Fruit fly (Drosophila melanogaster) whole organism, embryonic: Measurements from ENCODE around the gene CG15247.
A peak's percentile ranks its signal among the peaks of the same experiment; 100 is the strongest.

Experiments used
- Abd-B ChIP-seq: fragments of 200-800 bp; sonication (Bioruptor generic); optimal IDR thresholded peaks from 2 replicates; lab custom pipeline; 2018; ENCODE audit warnings: missing biosample characterization, mild to moderate bottlenecking, missing genetic modification characterization, moderate library complexity
- BtbVII ChIP-seq: fragments of 200-800 bp; sonication (Bioruptor generic); optimal IDR thresholded peaks from 3 replicates; lab custom pipeline; 2017; ENCODE audit warnings: missing biosample characterization, mild to moderate bottlenecking, missing genetic modification characterization
- CG10366 ChIP-seq: fragments of 200-800 bp; sonication (Bioruptor generic); IDR thresholded peaks from 2 replicates; pipeline ENCODE4 v1.3.6; 2022; ENCODE audit warnings: missing biosample characterization, missing genetic modification characterization
- CG13287 ChIP-seq: fragments of 200-800 bp; sonication (Bioruptor generic); IDR thresholded peaks from 2 replicates; pipeline ENCODE4 v1.3.6; 2022; ENCODE audit warnings: missing biosample characterization, missing genetic modification characterization; ENCODE audit not compliant: partially characterized antibody
- CG13624 ChIP-seq: fragments of 200-800 bp; sonication (Bioruptor generic); optimal IDR thresholded peaks from 2 replicates; lab custom pipeline; 2016; ENCODE audit warnings: missing biosample characterization, missing genetic modification characterization
- CG14014 ChIP-seq: fragments of 200-800 bp; sonication (Bioruptor generic); IDR thresholded peaks from 2 replicates; pipeline ENCODE4 v1.3.6; 2022; ENCODE audit warnings: missing biosample characterization, missing genetic modification characterization
- CG14441 ChIP-seq: fragments of 200-800 bp; sonication (Bioruptor generic); IDR thresholded peaks from 2 replicates; pipeline ENCODE4 v1.3.6; 2022; ENCODE audit warnings: missing biosample characterization, missing genetic modification characterization
- CG14667 ChIP-seq: fragments of 200-800 bp; sonication (Bioruptor generic); IDR thresholded peaks from 2 replicates; pipeline ENCODE4 v1.3.6; 2022; ENCODE audit warnings: missing biosample characterization, missing genetic modification characterization
- CG15269 ChIP-seq: fragments of 200-800 bp; sonication (Bioruptor generic); optimal IDR thresholded peaks from 2 replicates; lab custom pipeline; 2018; ENCODE audit warnings: missing biosample characterization, mild to moderate bottlenecking, missing genetic modification characterization, moderate library complexity
- CG15514 ChIP-seq: fragments of 200-800 bp; sonication (Bioruptor generic); optimal IDR thresholded peaks from 3 replicates; lab custom pipeline; 2017; ENCODE audit warnings: missing biosample characterization, missing genetic modification characterization, mild to moderate bottlenecking, moderate library complexity, missing genetic modification reagents
- CG1602 ChIP-seq: fragments of 200-800 bp; sonication (Bioruptor generic); optimal IDR thresholded peaks from 3 replicates; lab custom pipeline; 2016; ENCODE audit warnings: missing biosample characterization, missing genetic modification characterization
- CG17328 ChIP-seq: fragments of 200-800 bp; sonication (Bioruptor generic); IDR thresholded peaks from 2 replicates; pipeline ENCODE4 v1.3.6; 2022; ENCODE audit warnings: missing biosample characterization, missing genetic modification characterization
- CG17361 ChIP-seq: fragments of 200-800 bp; sonication (Bioruptor generic); IDR thresholded peaks from 3 replicates; pipeline ENCODE4 v1.3.6; 2022; ENCODE audit warnings: missing biosample characterization, missing genetic modification characterization
- CG18262 ChIP-seq: fragments of 200-800 bp; optimal IDR thresholded peaks from 3 replicates; lab custom pipeline; 2019; ENCODE audit warnings: missing biosample characterization, mild to moderate bottlenecking, missing genetic modification characterization, moderate library complexity
- CG31224 ChIP-seq: fragments of 200-800 bp; sonication (Bioruptor generic); IDR thresholded peaks from 2 replicates; pipeline ENCODE4 v1.3.6; 2022; ENCODE audit warnings: missing biosample characterization, missing genetic modification characterization
- CG31441 ChIP-seq: fragments of 200-800 bp; sonication (Bioruptor generic); IDR thresholded peaks from 2 replicates; pipeline ENCODE4 v1.3.6; 2022; ENCODE audit warnings: missing biosample characterization, missing genetic modification characterization
- CG32532 ChIP-seq: fragments of 200-800 bp; sonication (Bioruptor generic); IDR thresholded peaks from 2 replicates; pipeline ENCODE4 v1.3.6; 2022; ENCODE audit warnings: missing biosample characterization, missing genetic modification characterization
- CG32767 ChIP-seq: fragments of 200-800 bp; sonication (Bioruptor generic); IDR thresholded peaks from 2 replicates; pipeline ENCODE4 v1.3.6; 2022; ENCODE audit warnings: missing biosample characterization, missing genetic modification characterization
- CG4404 ChIP-seq: fragments of 200-800 bp; sonication (Bioruptor generic); IDR thresholded peaks from 2 replicates; pipeline ENCODE4 v1.3.6; 2022; ENCODE audit warnings: missing biosample characterization, missing genetic modification characterization
- CG7271 ChIP-seq: fragments of 200-800 bp; sonication (Bioruptor generic); optimal IDR thresholded peaks from 2 replicates; lab custom pipeline; 2018; ENCODE audit warnings: missing biosample characterization, mild to moderate bottlenecking, missing genetic modification characterization, moderate library complexity
- CG7357 ChIP-seq: fragments of 200-800 bp; sonication (Bioruptor generic); IDR thresholded peaks from 3 replicates; pipeline ENCODE4 v1.3.6; 2022; ENCODE audit warnings: missing biosample characterization, missing genetic modification characterization
- CG7786 ChIP-seq: fragments of 200-800 bp; sonication (Bioruptor generic); optimal IDR thresholded peaks from 2 replicates; lab custom pipeline; 2016; ENCODE audit warnings: missing biosample characterization, missing genetic modification characterization
- CG7963 ChIP-seq: fragments of 200-800 bp; sonication (Bioruptor generic); IDR thresholded peaks from 3 replicates; pipeline ENCODE4 v1.3.6; 2022; ENCODE audit warnings: missing biosample characterization, missing genetic modification characterization; ENCODE audit not compliant: partially characterized antibody
- CG9932 ChIP-seq: fragments of 200-800 bp; sonication (Bioruptor generic); IDR thresholded peaks from 2 replicates; pipeline ENCODE4 v1.3.6; 2022; ENCODE audit warnings: missing biosample characterization, missing genetic modification characterization
- Deaf1 ChIP-seq: fragments of 200-800 bp; optimal IDR thresholded peaks from 3 replicates; lab custom pipeline; 2019; ENCODE audit warnings: missing biosample characterization, mild to moderate bottlenecking, missing genetic modification characterization, moderate library complexity
- Drgx ChIP-seq: fragments of 200-800 bp; sonication (Bioruptor generic); IDR thresholded peaks from 2 replicates; pipeline ENCODE4 v1.3.6; 2022; ENCODE audit warnings: missing biosample characterization, missing genetic modification characterization
- Fer3 ChIP-seq: fragments of 200-800 bp; sonication (Bioruptor generic); optimal IDR thresholded peaks from 2 replicates; lab custom pipeline; 2018; ENCODE audit warnings: missing biosample characterization, mild to moderate bottlenecking, missing genetic modification characterization, moderate library complexity
- Gug ChIP-seq: fragments of 200-800 bp; sonication (Bioruptor generic); IDR thresholded peaks from 4 replicates; pipeline ENCODE4 v1.3.6; 2022; ENCODE audit warnings: missing biosample characterization, missing genetic modification characterization
- Spps ChIP-seq: fragments of 200-800 bp; sonication (Bioruptor generic); optimal IDR thresholded peaks from 2 replicates; lab custom pipeline; 2018; ENCODE audit warnings: missing biosample characterization, mild to moderate bottlenecking, missing genetic modification characterization
- Xbp1 ChIP-seq: fragments of 200-800 bp; sonication (Bioruptor generic); optimal IDR thresholded peaks from 3 replicates; lab custom pipeline; 2016; ENCODE audit warnings: missing biosample characterization, mild to moderate bottlenecking, missing genetic modification characterization
- al ChIP-seq: fragments of 200-800 bp; sonication (Bioruptor generic); IDR thresholded peaks from 2 replicates; pipeline ENCODE4 v1.3.6; 2022; ENCODE audit warnings: missing biosample characterization, missing genetic modification characterization
- amos ChIP-seq: fragments of 200-800 bp; sonication (Bioruptor generic); IDR thresholded peaks from 2 replicates; pipeline ENCODE4 v1.3.6; 2022; ENCODE audit warnings: missing biosample characterization, missing genetic modification characterization; ENCODE audit not compliant: partially characterized antibody
- ase ChIP-seq: fragments of 200-800 bp; sonication (Bioruptor generic); IDR thresholded peaks from 3 replicates; pipeline ENCODE4 v1.3.6; 2022; ENCODE audit warnings: missing biosample characterization, missing genetic modification characterization
- caup ChIP-seq: fragments of 200-800 bp; sonication (Bioruptor generic); optimal IDR thresholded peaks from 3 replicates; lab custom pipeline; 2017; ENCODE audit warnings: missing biosample characterization, mild to moderate bottlenecking, missing genetic modification characterization, moderate library complexity; ENCODE audit not compliant: severe bottlenecking
- chif ChIP-seq, 2 experiments: fragments of 200-800 bp; sonication (Bioruptor generic); optimal IDR thresholded peaks; 3 replicates each; lab custom pipeline; 2016; ENCODE audit warnings: missing biosample characterization in 2 of 2, missing genetic modification characterization in 2 of 2
- ci ChIP-seq: fragments of 200-800 bp; sonication (Bioruptor generic); IDR thresholded peaks from 3 replicates; pipeline ENCODE4 v1.3.6; 2022; ENCODE audit warnings: missing biosample characterization, missing genetic modification characterization
- dimm ChIP-seq: fragments of 200-800 bp; sonication (Bioruptor generic); IDR thresholded peaks from 2 replicates; pipeline ENCODE4 v1.3.6; 2022; ENCODE audit warnings: missing biosample characterization, missing genetic modification characterization
- dpn ChIP-seq, 2 experiments: fragments of 200-800 bp; sonication (Bioruptor generic); optimal IDR thresholded peaks; 3 replicates each; lab custom pipeline; 2016; ENCODE audit warnings: missing biosample characterization in 2 of 2, missing genetic modification characterization in 2 of 2
- gce ChIP-seq: fragments of 200-800 bp; sonication (Bioruptor generic); IDR thresholded peaks from 3 replicates; pipeline ENCODE4 v1.3.6; 2022; ENCODE audit warnings: missing biosample characterization, missing genetic modification characterization
- grau ChIP-seq: fragments of 200-800 bp; optimal IDR thresholded peaks from 3 replicates; lab custom pipeline; 2019; ENCODE audit warnings: missing biosample characterization, mild to moderate bottlenecking, missing genetic modification characterization, moderate library complexity
- gsb-n ChIP-seq: fragments of 200-800 bp; sonication (Bioruptor generic); optimal IDR thresholded peaks from 3 replicates; lab custom pipeline; 2018; ENCODE audit warnings: missing biosample characterization, mild to moderate bottlenecking, missing genetic modification characterization
- mam ChIP-seq: fragments of 200-800 bp; sonication (Bioruptor generic); optimal IDR thresholded peaks from 3 replicates; lab custom pipeline; 2016; ENCODE audit warnings: missing biosample characterization, missing genetic modification characterization
- otp ChIP-seq: fragments of 200-800 bp; sonication (Bioruptor generic); IDR thresholded peaks from 3 replicates; pipeline ENCODE4, ENCODE4 v1.3.6; 2022; ENCODE audit warnings: missing biosample characterization, missing genetic modification characterization
- pnt ChIP-seq: fragments of 200-800 bp; sonication (Bioruptor generic); optimal IDR thresholded peaks from 3 replicates; lab custom pipeline; 2016; ENCODE audit warnings: missing biosample characterization, missing genetic modification characterization
- ranshi ChIP-seq: fragments of 200-800 bp; sonication (Bioruptor generic); IDR thresholded peaks from 2 replicates; pipeline ENCODE4 v1.3.6; 2022; ENCODE audit warnings: missing biosample characterization, missing genetic modification characterization
- rib ChIP-seq: fragments of 200-800 bp; sonication (Bioruptor generic); IDR thresholded peaks from 2 replicates; pipeline ENCODE4 v1.3.6; 2022; ENCODE audit warnings: missing biosample characterization, missing genetic modification characterization
- row ChIP-seq: fragments of 200-800 bp; sonication (Bioruptor generic); IDR thresholded peaks from 3 replicates; pipeline ENCODE4 v1.3.6; 2022; ENCODE audit warnings: missing biosample characterization, missing genetic modification characterization
- sens-2 ChIP-seq: fragments of 200-800 bp; sonication (Bioruptor generic); IDR thresholded peaks from 2 replicates; pipeline ENCODE4 v1.3.6; 2022; ENCODE audit warnings: missing biosample characterization, missing genetic modification characterization
- sim ChIP-seq: fragments of 200-800 bp; sonication (Bioruptor generic); IDR thresholded peaks from 2 replicates; pipeline ENCODE4 v1.3.6; 2022; ENCODE audit warnings: missing biosample characterization, missing genetic modification characterization
- so ChIP-seq: fragments of 200-800 bp; sonication (Bioruptor generic); IDR thresholded peaks from 3 replicates; pipeline ENCODE4 v1.3.6; 2022; ENCODE audit warnings: missing biosample characterization, missing genetic modification characterization

Gene CG15247

DNA sequence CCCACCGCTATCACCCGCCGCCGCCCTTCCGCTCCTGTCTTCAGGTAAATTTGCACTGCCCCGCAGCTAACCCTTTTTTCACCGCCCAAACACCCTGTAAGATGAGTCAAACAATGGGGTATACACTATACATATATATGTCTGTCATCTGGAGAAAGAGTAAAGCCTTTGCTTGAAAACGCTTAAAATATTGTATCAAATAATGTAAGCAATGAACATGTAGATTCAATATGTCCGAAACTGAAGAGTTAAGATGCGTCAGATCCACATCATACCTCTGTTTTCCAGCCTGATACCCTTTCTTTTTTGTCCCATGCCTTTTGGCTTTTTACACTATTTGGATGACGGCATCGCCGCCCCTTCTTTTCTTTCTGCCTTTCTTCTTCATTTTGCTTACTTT lies 16.4 kb upstream of the CG15247 start (continued):
- TF ChIP-seq CG7963 (GFP tag; lab: Robert Waterston, UW): no peak
- TF ChIP-seq dpn (GFP tag; optimal IDR thresholded peaks at IDR 0.05; lab: Kevin White, UChicago): peak; percentile 1 to 29
- TF ChIP-seq Abd-B: peak; percentile 19
- TF ChIP-seq Drgx (GFP tag; lab: Robert Waterston, UW): 0 out of 2 replicates have a peak, but pooled peaks have one; percentile 28
- peak; percentile 4 for TF ChIP-seq CG18262 (tag; lab: Kevin White, UChicago)
- TF ChIP-seq chif (GFP tag; optimal IDR thresholded peaks at IDR 0.05; lab: Kevin White, UChicago): peak; percentile 15 to 19
- no peak for TF ChIP-seq Deaf1
- peak; percentile 34 for TF ChIP-seq Fer3 (tag; lab: Kevin White, UChicago)
- no peak for TF ChIP-seq gsb-n (tag; lab: Kevin White, UChicago)
- TF ChIP-seq rib: no peak
- TF ChIP-seq CG17328 (GFP tag; lab: Robert Waterston, UW): 0 out of 2 replicates have a peak, but pooled peaks have one; percentile 10
- TF ChIP-seq al (GFP tag; lab: Robert Waterston, UW): 0 out of 2 replicates have a peak, but pooled peaks have one; percentile 30
- TF ChIP-seq dimm (GFP tag; lab: Robert Waterston, UW): 0 out of 2 replicates have a peak, but pooled peaks have one; percentile 30
- TF ChIP-seq CG13624 (GFP tag; lab: Kevin White, UChicago): no peak
- TF ChIP-seq CG7786: peak; percentile 24
- TF ChIP-seq pnt: peak; percentile 26
- 0 out of 2 replicates have a peak, but pooled peaks have one; percentile 19 for TF ChIP-seq CG14667 (GFP tag; lab: Robert Waterston, UW)
- peak; percentile 42; the same call in 1 of the 4 replicates for TF ChIP-seq Gug (GFP tag; lab: Robert Waterston, UW)
- TF ChIP-seq CG32767 (GFP tag; lab: Robert Waterston, UW): peak; percentile 23; the same call in 1 of the 2 replicates
- TF ChIP-seq row (GFP tag; lab: Robert Waterston, UW): peak; percentile 65
- peak; percentile 58; the same call in 1 of the 3 replicates for TF ChIP-seq ci (GFP tag; lab: Robert Waterston, UW)
- peak; percentile 42 for TF ChIP-seq mam (GFP tag; lab: Kevin White, UChicago)
- peak; percentile 38 for TF ChIP-seq CG15269 (tag; lab: Kevin White, UChicago)
- peak; percentile 11; the same call in 1 of the 2 replicates for TF ChIP-seq CG31224 (GFP tag; lab: Robert Waterston, UW)
- TF ChIP-seq sens-2 (GFP tag; lab: Robert Waterston, UW): peak; percentile 46; the same call in 1 of the 2 replicates
- 0 out of 3 replicates have a peak, but pooled peaks have one; percentile 19 for TF ChIP-seq so (GFP tag; lab: Robert Waterston, UW)
- peak; percentile 0 for TF ChIP-seq CG15514 (GFP tag; lab: Kevin White, UChicago)
- TF ChIP-seq CG9932 (GFP tag; lab: Robert Waterston, UW): peak; percentile 33; the same call in 1 of the 2 replicates
- TF ChIP-seq CG7271 (tag; lab: Kevin White, UChicago): no peak
- TF ChIP-seq CG1602 (GFP tag; lab: Kevin White, UChicago): no peak
- TF ChIP-seq grau (tag; lab: Kevin White, UChicago): peak; percentile 24
- peak; percentile 28 for TF ChIP-seq Xbp1 (GFP tag; lab: Kevin White, UChicago)
- peak; percentile 34; the same call in 1 of the 2 replicates for TF ChIP-seq CG10366
- no peak for TF ChIP-seq sim
- TF ChIP-seq CG31441 (GFP tag; lab: Robert Waterston, UW): 0 out of 2 replicates have a peak, but pooled peaks have one; percentile 32
- TF ChIP-seq CG32532 (GFP tag; lab: Robert Waterston, UW): peak; percentile 29; the same call in 1 of the 2 replicates
- TF ChIP-seq CG14441 (GFP tag; lab: Robert Waterston, UW): peak; percentile 57
- TF ChIP-seq otp (GFP tag; lab: Robert Waterston, UW): 0 out of 3 replicates have a peak, but pooled peaks have one; percentile 41
- TF ChIP-seq ranshi (GFP tag; lab: Robert Waterston, UW): peak; percentile 64
- no peak for TF ChIP-seq Spps (tag; lab: Kevin White, UChicago)
- 0 out of 3 replicates have a peak, but pooled peaks have one; percentile 12 for TF ChIP-seq CG17361
- no peak for TF ChIP-seq CG13287 (GFP tag; lab: Robert Waterston, UW)
- TF ChIP-seq CG4404 (GFP tag; lab: Robert Waterston, UW): 0 out of 2 replicates have a peak, but pooled peaks have one; percentile 14
- no peak for TF ChIP-seq BtbVII
- TF ChIP-seq CG7357 (GFP tag; lab: Robert Waterston, UW): no peak
- no peak for TF ChIP-seq amos
- peak; percentile 4 for TF ChIP-seq caup (GFP tag; lab: Kevin White, UChicago)
- 0 out of 2 replicates have a peak, but pooled peaks have one; percentile 49 for TF ChIP-seq CG14014 (GFP tag; lab: Robert Waterston, UW)
- 0 out of 3 replicates have a peak, but pooled peaks have one; percentile 30 for TF ChIP-seq gce (GFP tag; lab: Robert Waterston, UW)
- 0 out of 3 replicates have a peak, but pooled peaks have one; percentile 37 for TF ChIP-seq ase (GFP tag; lab: Robert Waterston, UW)
